Fruit fly (Drosophila melanogaster) whole organism, prepupa: ENCODE results near the gene CG45064.
A peak's percentile ranks its signal among the peaks of the same experiment; 100 is the strongest.

Experiments used
- Blimp-1 ChIP-seq: fragments of 200-800 bp; sonication (Bioruptor generic); optimal IDR thresholded peaks from 3 replicates; lab custom pipeline; 2017; ENCODE audit warnings: missing biosample characterization, missing genetic modification characterization, mild to moderate bottlenecking, moderate library complexity, missing genetic modification reagents
- CG15336 ChIP-seq: fragments of 200-800 bp; sonication (Bioruptor generic); IDR thresholded peaks from 2 replicates; pipeline ENCODE4 v1.3.6; 2022; ENCODE audit warnings: missing biosample characterization, missing genetic modification characterization
- CG1621 ChIP-seq: fragments of 200-800 bp; sonication (Bioruptor generic); optimal IDR thresholded peaks from 3 replicates; lab custom pipeline; 2018; ENCODE audit warnings: missing biosample characterization, mild to moderate bottlenecking, missing genetic modification characterization
- CG31627 ChIP-seq: fragments of 200-800 bp; sonication (Bioruptor generic); optimal IDR thresholded peaks from 3 replicates; lab custom pipeline; 2016; ENCODE audit warnings: missing biosample characterization, missing genetic modification characterization
- CG34406 ChIP-seq: fragments of 200-800 bp; sonication (Bioruptor generic); optimal IDR thresholded peaks from 3 replicates; lab custom pipeline; 2016; ENCODE audit warnings: missing biosample characterization, missing genetic modification characterization
- CG4318 ChIP-seq: fragments of 200-800 bp; sonication (Bioruptor generic); optimal IDR thresholded peaks from 3 replicates; lab custom pipeline; 2017; ENCODE audit warnings: missing biosample characterization, mild to moderate bottlenecking, missing genetic modification characterization
- CG6163 ChIP-seq: fragments of 200-800 bp; sonication (Bioruptor generic); IDR thresholded peaks from 3 replicates; pipeline ENCODE4 v1.3.6; 2022; ENCODE audit warnings: missing biosample characterization, missing genetic modification characterization
- CG6276 ChIP-seq: fragments of 200-800 bp; sonication (Bioruptor generic); optimal IDR thresholded peaks from 2 replicates; lab custom pipeline; 2017; ENCODE audit warnings: missing biosample characterization, mild to moderate bottlenecking, missing genetic modification characterization
- CG6792 ChIP-seq: fragments of 200-800 bp; sonication (Bioruptor generic); optimal IDR thresholded peaks from 3 replicates; lab custom pipeline; 2016; ENCODE audit warnings: missing biosample characterization, missing genetic modification characterization
- CG6808 ChIP-seq: fragments of 200-800 bp; sonication (Bioruptor generic); optimal IDR thresholded peaks from 3 replicates; lab custom pipeline; 2017; ENCODE audit warnings: missing biosample characterization, missing genetic modification characterization, mild to moderate bottlenecking, moderate library complexity, missing genetic modification reagents
- CG6854 ChIP-seq: fragments of 200-800 bp; sonication (Bioruptor generic); optimal IDR thresholded peaks from 2 replicates; lab custom pipeline; 2017; ENCODE audit warnings: missing biosample characterization, mild to moderate bottlenecking, missing genetic modification characterization
- CG7368 ChIP-seq: fragments of 200-800 bp; sonication (Bioruptor generic); optimal IDR thresholded peaks from 3 replicates; lab custom pipeline; 2016; ENCODE audit warnings: missing biosample characterization, missing genetic modification characterization
- CG8119 ChIP-seq: fragments of 200-800 bp; sonication (Bioruptor generic); IDR thresholded peaks from 3 replicates; pipeline ENCODE4 v1.3.6; 2022; ENCODE audit warnings: missing biosample characterization, missing genetic modification characterization
- CG8319 ChIP-seq: fragments of 200-800 bp; sonication (Bioruptor generic); optimal IDR thresholded peaks from 3 replicates; lab custom pipeline; 2016; ENCODE audit warnings: missing biosample characterization, missing genetic modification characterization
- CG9139 ChIP-seq: fragments of 200-800 bp; sonication (Bioruptor generic); optimal IDR thresholded peaks from 3 replicates; lab custom pipeline; 2017; ENCODE audit warnings: missing biosample characterization, mild to moderate bottlenecking, missing genetic modification characterization
- Eip78C ChIP-seq: fragments of 200-800 bp; sonication (Bioruptor generic); peaks from one replicate; lab custom pipeline; 2016; ENCODE audit warnings: missing biosample characterization, missing genetic modification characterization
- Ets21C ChIP-seq: fragments of 200-800 bp; sonication (Bioruptor generic); optimal IDR thresholded peaks from 3 replicates; lab custom pipeline; 2016; ENCODE audit warnings: missing biosample characterization, missing genetic modification characterization
- Ets96B ChIP-seq: fragments of 200-800 bp; optimal IDR thresholded peaks from 2 replicates; lab custom pipeline; 2019; ENCODE audit warnings: missing biosample characterization, mild to moderate bottlenecking, missing genetic modification characterization, moderate library complexity
- Lpt ChIP-seq: fragments of 200-800 bp; sonication (Bioruptor generic); optimal IDR thresholded peaks from 3 replicates; lab custom pipeline; 2016; ENCODE audit warnings: missing biosample characterization, missing genetic modification characterization
- Met ChIP-seq: fragments of 200-800 bp; sonication (Bioruptor generic); optimal IDR thresholded peaks from 3 replicates; lab custom pipeline; 2016; ENCODE audit warnings: missing biosample characterization, missing genetic modification characterization
- OdsH ChIP-seq: fragments of 200-800 bp; sonication (Bioruptor generic); optimal IDR thresholded peaks from 3 replicates; lab custom pipeline; 2016; ENCODE audit warnings: missing biosample characterization, missing genetic modification characterization
- Smox ChIP-seq: fragments of 200-800 bp; sonication (Bioruptor generic); optimal IDR thresholded peaks from 3 replicates; lab custom pipeline; 2016; ENCODE audit warnings: missing biosample characterization, missing genetic modification characterization
- Sox102F ChIP-seq: fragments of 200-800 bp; sonication (Bioruptor generic); optimal IDR thresholded peaks from 2 replicates; lab custom pipeline; 2016; ENCODE audit warnings: missing biosample characterization, mild to moderate bottlenecking, missing genetic modification characterization
- achi ChIP-seq: fragments of 200-800 bp; sonication (Bioruptor generic); optimal IDR thresholded peaks from 3 replicates; lab custom pipeline; 2016; ENCODE audit warnings: missing biosample characterization, missing genetic modification characterization
- cyc ChIP-seq: fragments of 200-800 bp; sonication (Bioruptor generic); optimal IDR thresholded peaks from 3 replicates; lab custom pipeline; 2016; ENCODE audit warnings: missing biosample characterization, missing genetic modification characterization
- dac ChIP-seq: fragments of 200-800 bp; sonication (Bioruptor generic); optimal IDR thresholded peaks from 2 replicates; lab custom pipeline; 2017; ENCODE audit warnings: missing biosample characterization, mild to moderate bottlenecking, missing genetic modification characterization
- dsx ChIP-seq: fragments of 200-800 bp; optimal IDR thresholded peaks from 3 replicates; lab custom pipeline; 2019; ENCODE audit warnings: missing biosample characterization, mild to moderate bottlenecking, missing genetic modification characterization, moderate library complexity; ENCODE audit not compliant: poor library complexity, severe bottlenecking
- eg ChIP-seq: fragments of 200-800 bp; sonication (Bioruptor generic); IDR thresholded peaks from 3 replicates; pipeline ENCODE4 v1.3.6; 2022; ENCODE audit warnings: missing biosample characterization, missing genetic modification characterization
- esn ChIP-seq: fragments of 200-800 bp; sonication (Bioruptor generic); optimal IDR thresholded peaks from 2 replicates; lab custom pipeline; 2016; ENCODE audit warnings: missing biosample characterization, mild to moderate bottlenecking, missing genetic modification characterization, moderate library complexity
- lz ChIP-seq: fragments of 200-800 bp; sonication (Bioruptor generic); optimal IDR thresholded peaks from 3 replicates; lab custom pipeline; 2016; ENCODE audit warnings: missing biosample characterization, missing genetic modification characterization
- net ChIP-seq: fragments of 200-800 bp; sonication (Bioruptor generic); optimal IDR thresholded peaks from 3 replicates; lab custom pipeline; 2016; ENCODE audit warnings: missing biosample characterization, missing genetic modification characterization
- pdm3 ChIP-seq: fragments of 200-800 bp; sonication (Bioruptor generic); optimal IDR thresholded peaks from 3 replicates; lab custom pipeline; 2016; ENCODE audit warnings: missing biosample characterization, missing genetic modification characterization
- spab ChIP-seq: fragments of 200-800 bp; sonication (Bioruptor generic); optimal IDR thresholded peaks from 2 replicates; lab custom pipeline; 2017; ENCODE audit warnings: missing biosample characterization, mild to moderate bottlenecking, missing genetic modification characterization, missing genetic modification reagents
- vri ChIP-seq: fragments of 200-800 bp; sonication (Bioruptor generic); optimal IDR thresholded peaks from 3 replicates; lab custom pipeline; 2016; ENCODE audit warnings: missing biosample characterization, mild to moderate bottlenecking, missing genetic modification characterization

Gene CG45064

dm6 chrX:14883993-14884392, 1.6 kb upstream of the CG45064 start (continued):
- no peak for TF ChIP-seq CG7368
- TF ChIP-seq OdsH (GFP tag; lab: Kevin White, UChicago): peak; percentile 16
- TF ChIP-seq dsx (GFP tag; lab: Kevin White, UChicago): no peak
- no peak for TF ChIP-seq Ets21C
- TF ChIP-seq pdm3 (GFP tag; lab: Kevin White, UChicago): no peak
- TF ChIP-seq vri (GFP tag; lab: Kevin White, UChicago): no peak
- TF ChIP-seq CG6808 (GFP tag; lab: Kevin White, UChicago): no peak
- no peak for TF ChIP-seq cyc (GFP tag; lab: Kevin White, UChicago)
- no peak for TF ChIP-seq CG31627 (GFP tag; lab: Kevin White, UChicago)
- 0 out of 3 replicates have a peak, but pooled peaks have one; percentile 30 for TF ChIP-seq CG8119 (GFP tag; lab: Robert Waterston, UW)
- no peak for TF ChIP-seq Met
- TF ChIP-seq eg: no peak
- TF ChIP-seq net (GFP tag; lab: Kevin White, UChicago): no peak
- TF ChIP-seq Smox (GFP tag; lab: Kevin White, UChicago): no peak
- TF ChIP-seq CG6163: no peak

- TF ChIP-seq achi (GFP tag; lab: Kevin White, UChicago) (no peak), CG6276 (GFP tag; lab: Kevin White, UChicago) (no peak), CG9139 (GFP tag; lab: Kevin White, UChicago) (no peak), pdm3 (GFP tag; lab: Kevin White, UChicago) (no peak), esn (GFP tag; lab: Kevin White, UChicago) (no peak), CG6792 (GFP tag; lab: Kevin White, UChicago) (no peak), CG34406 (no peak)
These were observed 3.5 kb downstream of the CG45064 start for dm6 chrX:14878917-14879316.

dm6 chrX:14871028-14871427, 11.4 kb downstream of the CG45064 start, which contains the start of gene CG9518:
CG9518 (minus strand) TSS chrX:14871181.
- TF ChIP-seq CG15336 (0 out of 2 replicates have a peak, but pooled peaks have one; percentile 10), Eip78C (GFP tag; lab: Kevin White, UChicago) (peak; percentile 40), Ets96B (tag; lab: Kevin White, UChicago) (no peak)

dm6 chrX:14868414-14868813, 14.0 kb downstream of the CG45064 start:
- TF ChIP-seq Blimp-1 (peak; percentile 40), CG8319 (no peak), eg (peak; percentile 43; the same call in 1 of the 3 replicates), Lpt (GFP tag; lab: Kevin White, UChicago) (peak; percentile 4), CG6792 (GFP tag; lab: Kevin White, UChicago) (no peak), Eip78C (GFP tag; lab: Kevin White, UChicago) (peak; percentile 32), CG6276 (GFP tag; lab: Kevin White, UChicago) (peak; percentile 38), CG6854 (GFP tag; lab: Kevin White, UChicago) (peak; percentile 55)
- TF ChIP-seq, all 60 proteins: peak for 6

- TF ChIP-seq Ets96B (tag; lab: Kevin White, UChicago): no peak
- TF ChIP-seq CG15336: no peak
- TF ChIP-seq Sox102F (GFP tag; lab: Kevin White, UChicago): no peak
- no peak for TF ChIP-seq lz (GFP tag; lab: Kevin White, UChicago)
- no peak for TF ChIP-seq spab (GFP tag; lab: Kevin White, UChicago)
- TF ChIP-seq esn (GFP tag; lab: Kevin White, UChicago): no peak
- no peak for TF ChIP-seq CG1621
- TF ChIP-seq dac (GFP tag; lab: Kevin White, UChicago): no peak
- no peak for TF ChIP-seq CG6276 (GFP tag; lab: Kevin White, UChicago)
- TF ChIP-seq OdsH (GFP tag; lab: Kevin White, UChicago): no peak
- no peak for TF ChIP-seq CG4318 (GFP tag; lab: Kevin White, UChicago)
These were observed 15.5 kb downstream of the CG45064 start for dm6 chrX:14866911-14867310.
